Worm (Caenorhabditis elegans) whole organism, late embryonic: ENCODE results near the gene Y69E1A.1.
A peak's percentile ranks its signal among the peaks of the same experiment; 100 is the strongest.
"Not testable (repeated sequence)": the region's sequence is repeated elsewhere in the genome, so short reads cannot be mapped to it uniquely, and the experiment has no call there.

Experiments
- C08G9.2 ChIP-seq: sonication (generic microtip); optimal IDR thresholded peaks from 2 replicates; lab custom pipeline; 2016; ENCODE audit warnings: mild to moderate bottlenecking, missing genetic modification characterization, moderate library complexity, missing compliant biosample characterization
- K02D7.2 ChIP-seq: sonication (generic microtip); optimal IDR thresholded peaks from 2 replicates; lab custom pipeline; 2017; ENCODE audit warnings: mild to moderate bottlenecking, missing genetic modification characterization, missing compliant biosample characterization
- K09A11.1 ChIP-seq: sonication (generic microtip); optimal IDR thresholded peaks from 2 replicates; lab custom pipeline; 2017; ENCODE audit warnings: antibody characterized with exemption, mild to moderate bottlenecking, missing genetic modification characterization, missing compliant biosample characterization; ENCODE audit not compliant: insufficient read depth
- ceh-18 ChIP-seq: sonication (generic microtip); optimal IDR thresholded peaks from 2 replicates; lab custom pipeline; 2016; ENCODE audit warnings: missing genetic modification characterization, missing compliant biosample characterization
- ceh-19 ChIP-seq: fragments of 200-800 bp; sonication (Bioruptor generic); optimal IDR thresholded peaks from 2 replicates; lab custom pipeline; 2018; ENCODE audit warnings: mild to moderate bottlenecking, missing genetic modification characterization, missing compliant biosample characterization
- ceh-2 ChIP-seq: sonication (generic microtip); optimal IDR thresholded peaks from 2 replicates; lab custom pipeline; 2016; ENCODE audit warnings: missing genotype, missing genetic modification characterization, missing compliant biosample characterization
- ceh-22 ChIP-seq: sonication (generic microtip); optimal IDR thresholded peaks from 2 replicates; lab custom pipeline; 2017; ENCODE audit warnings: missing biosample characterization, missing genetic modification characterization
- ceh-30 ChIP-seq: fragments of 150-350 bp; optimal IDR thresholded peaks from 2 replicates; lab custom pipeline; 2014; ENCODE audit warnings: missing biosample characterization, missing genetic modification characterization
- ceh-31 ChIP-seq: sonication (generic microtip); optimal IDR thresholded peaks from 2 replicates; lab custom pipeline; 2016; ENCODE audit warnings: missing genetic modification characterization, missing compliant biosample characterization
- ceh-48 ChIP-seq: sonication (generic microtip); optimal IDR thresholded peaks from 2 replicates; lab custom pipeline; 2016; ENCODE audit warnings: missing genetic modification characterization, inconsistent platforms, missing compliant biosample characterization
- ceh-9 ChIP-seq: sonication (generic microtip); optimal IDR thresholded peaks from 2 replicates; lab custom pipeline; 2016; ENCODE audit warnings: mild to moderate bottlenecking, missing genetic modification characterization, inconsistent platforms, missing compliant biosample characterization
- elt-2 ChIP-seq: sonication (generic microtip); optimal IDR thresholded peaks from 2 replicates; lab custom pipeline; 2016; ENCODE audit warnings: missing genetic modification reagents, missing genetic modification characterization, missing compliant biosample characterization
- elt-4 ChIP-seq: sonication (generic microtip); optimal IDR thresholded peaks from 2 replicates; lab custom pipeline; 2016; ENCODE audit warnings: missing genetic modification characterization, missing compliant biosample characterization
- ets-4 ChIP-seq: sonication (generic microtip); optimal IDR thresholded peaks from 2 replicates; lab custom pipeline; 2016; ENCODE audit warnings: missing genetic modification characterization, missing compliant biosample characterization
- fax-1 ChIP-seq: sonication (generic microtip); optimal IDR thresholded peaks from 2 replicates; lab custom pipeline; 2016; ENCODE audit warnings: missing genotype, missing genetic modification characterization, missing compliant biosample characterization
- fkh-10 ChIP-seq: fragments of 150-350 bp; optimal IDR thresholded peaks from 2 replicates; lab custom pipeline; 2014; ENCODE audit warnings: missing biosample characterization, missing genetic modification reagents, missing genetic modification characterization
- gmeb-2 ChIP-seq: sonication (generic microtip); optimal IDR thresholded peaks from 2 replicates; lab custom pipeline; 2016; ENCODE audit warnings: missing genetic modification characterization, inconsistent platforms, missing compliant biosample characterization
- hlh-13 ChIP-seq: fragments of 200-800 bp; sonication (Bioruptor generic); optimal IDR thresholded peaks from 2 replicates; lab custom pipeline; 2018; ENCODE audit warnings: mild to moderate bottlenecking, missing genetic modification characterization, missing compliant biosample characterization
- hlh-15 ChIP-seq: sonication (generic microtip); optimal IDR thresholded peaks from 2 replicates; lab custom pipeline; 2016; ENCODE audit warnings: missing genetic modification characterization, missing compliant biosample characterization
- hlh-30 ChIP-seq: sonication (generic microtip); optimal IDR thresholded peaks from 2 replicates; lab custom pipeline; 2017; ENCODE audit warnings: antibody characterized with exemption, missing genetic modification characterization, missing compliant biosample characterization; ENCODE audit not compliant: insufficient read depth
- hlh-6 ChIP-seq: sonication (generic microtip); optimal IDR thresholded peaks from 2 replicates; lab custom pipeline; 2016; ENCODE audit warnings: missing genotype, missing genetic modification characterization, missing compliant biosample characterization
- hlh-8 ChIP-seq: sonication (generic microtip); optimal IDR thresholded peaks from 2 replicates; lab custom pipeline; 2016; ENCODE audit warnings: missing genotype, missing genetic modification characterization, missing compliant biosample characterization
- npax-4 ChIP-seq: sonication (generic microtip); optimal IDR thresholded peaks from 2 replicates; lab custom pipeline; 2016; ENCODE audit warnings: missing genetic modification characterization, missing compliant biosample characterization
- pag-3 ChIP-seq: sonication (generic microtip); optimal IDR thresholded peaks from 2 replicates; lab custom pipeline; 2016; ENCODE audit warnings: missing compliant biosample characterization, missing genetic modification characterization, borderline replicate concordance
- pat-9 ChIP-seq: fragments of 200-800 bp; sonication (Bioruptor generic); optimal IDR thresholded peaks from 2 replicates; lab custom pipeline; 2018; ENCODE audit warnings: mild to moderate bottlenecking, missing genetic modification characterization, moderate library complexity, missing compliant biosample characterization
- pha-4 ChIP-seq: fragments of 150-350 bp; optimal IDR thresholded peaks from 2 replicates; lab custom pipeline; 2018; ENCODE audit warnings: missing biosample characterization, missing genetic modification reagents, missing genetic modification characterization
- pros-1 ChIP-seq: fragments of 150-350 bp; optimal IDR thresholded peaks from 2 replicates; lab custom pipeline; 2014; ENCODE audit warnings: missing biosample characterization, missing genetic modification reagents, missing genetic modification characterization
- ref-2 ChIP-seq: sonication (generic microtip); optimal IDR thresholded peaks from 2 replicates; lab custom pipeline; 2016; ENCODE audit warnings: missing genetic modification characterization, missing compliant biosample characterization
- tbx-2 ChIP-seq: sonication (generic microtip); optimal IDR thresholded peaks from 2 replicates; lab custom pipeline; 2016; ENCODE audit warnings: missing genetic modification characterization, missing compliant biosample characterization
- unc-3 ChIP-seq, 2 experiments: fragments of 200-800 bp in 1 of 2; sonication (Bioruptor generic) in 1 of 2; sonication (generic microtip) in 1 of 2; conservative IDR thresholded peaks in 1 of 2; optimal IDR thresholded peaks in 1 of 2; 2 replicates each; pipeline versions ENCODE4 v1.3.6 to Lab custom; 2016 to 2022; ENCODE audit warnings: missing compliant biosample characterization in 2 of 2, missing genetic modification characterization in 2 of 2, missing genetic modification reagents in 1 of 2
- unc-55 ChIP-seq: sonication (generic microtip); optimal IDR thresholded peaks from 2 replicates; lab custom pipeline; 2017; ENCODE audit warnings: missing biosample characterization, missing genetic modification reagents, missing genetic modification characterization
- zip-5 ChIP-seq: sonication (generic microtip); optimal IDR thresholded peaks from 2 replicates; lab custom pipeline; 2016; ENCODE audit warnings: missing genetic modification characterization, missing compliant biosample characterization

Gene Y69E1A.1

ce11 chrIV:10970333-10970732, 21.6 kb upstream of the Y69E1A.1 start:
- TF ChIP-seq gmeb-2 (tag; lab: Kevin White, UChicago) (no peak), elt-2 (tag; lab: Kevin White, UChicago) (peak; percentile 82), K09A11.1 (tag; lab: Kevin White, UChicago) (no peak), hlh-13 (GFP tag; lab: Kevin White, UChicago) (no peak), ceh-30 (tag; lab: Kevin White, UChicago) (no peak)

ce11 chrIV:10966359-10966758, 17.7 kb upstream of the Y69E1A.1 start, which contains the start of the genes aqp-3 and Y69E1A.8:
Gene aqp-3 (minus strand): TSS chrIV:10966459.
Gene Y69E1A.8 (plus strand): TSS chrIV:10966604.
- no peak for TF ChIP-seq npax-4 (tag; lab: Kevin White, UChicago)
- no peak for TF ChIP-seq ceh-18 (tag; lab: Kevin White, UChicago)
- TF ChIP-seq pag-3 (tag; lab: Kevin White, UChicago) = no peak
- TF ChIP-seq unc-55 (GFP tag; lab: Kevin White, UChicago) = no peak
- TF ChIP-seq gmeb-2 (tag; lab: Kevin White, UChicago) = no peak
- no peak for TF ChIP-seq pat-9 (tag; lab: Kevin White, UChicago)
- TF ChIP-seq ceh-22 = no peak
- no peak for TF ChIP-seq ref-2 (tag; lab: Kevin White, UChicago)
- TF ChIP-seq K02D7.2 = no peak
- no peak for TF ChIP-seq ets-4
- TF ChIP-seq pha-4 = no peak
- TF ChIP-seq hlh-30 (tag; lab: Kevin White, UChicago) = no peak
- no peak for TF ChIP-seq pros-1 (tag; lab: Kevin White, UChicago)
- TF ChIP-seq C08G9.2 (tag; lab: Kevin White, UChicago) = no peak

ce11 chrIV:10964688-10965087, 16.0 kb upstream of the Y69E1A.1 start:
- no peak for TF ChIP-seq ceh-18 (tag; lab: Kevin White, UChicago)
- TF ChIP-seq npax-4 (tag; lab: Kevin White, UChicago) = no peak
- TF ChIP-seq hlh-6 (tag; lab: Kevin White, UChicago) = no peak
- TF ChIP-seq hlh-8 (tag; lab: Kevin White, UChicago) = no peak
- TF ChIP-seq ceh-19 = no peak

- TF ChIP-seq hlh-15 = no peak
- no peak for TF ChIP-seq zip-5 (tag; lab: Kevin White, UChicago)
Measured at ce11 chrIV:10958230-10958588, 9.5 kb upstream of the Y69E1A.1 start, which contains the start of gene sri-19. Gene sri-19 (plus strand): TSS chrIV:10958372.

ce11 chrIV:10957583-10958229, 9.0 kb upstream of the Y69E1A.1 start, which contains the start of gene Y69E1A.5:
Gene Y69E1A.5 (minus strand): TSS chrIV:10957655.
- no peak for TF ChIP-seq ceh-48 (tag; lab: Kevin White, UChicago)
- peak; percentile 14 for TF ChIP-seq unc-55 (GFP tag; lab: Kevin White, UChicago)
- no peak for TF ChIP-seq unc-3 (GFP tag; conservative IDR thresholded peaks at IDR 0.05; lab: Robert Waterston, UW)
- no peak for TF ChIP-seq unc-3 (tag; optimal IDR thresholded peaks at IDR 0.05; lab: Kevin White, UChicago)
- TF ChIP-seq tbx-2 = peak; percentile 22
- TF ChIP-seq, all 69 proteins: peak for 2

ce11 chrIV:10954955-10955354, 6.3 kb upstream of the Y69E1A.1 start, which contains the start of gene Y69E1A.4:
Gene Y69E1A.4 (plus strand): TSS chrIV:10955255.
- not testable (repeated sequence) for TF ChIP-seq hlh-30 (tag; lab: Kevin White, UChicago); hlh-6 (tag; lab: Kevin White, UChicago); hlh-15

ce11 chrIV:10951997-10952396, 3.3 kb upstream of the Y69E1A.1 start, which contains the start of gene Y69E1A.3:
Gene Y69E1A.3 (plus strand): TSS chrIV:10952297.
- TF ChIP-seq fkh-10 (GFP tag; lab: Kevin White, UChicago) = no peak
- TF ChIP-seq elt-2 (tag; lab: Kevin White, UChicago) = no peak
- no peak for TF ChIP-seq ceh-2 (tag; lab: Kevin White, UChicago)
- TF ChIP-seq fax-1 (tag; lab: Kevin White, UChicago) = no peak
- no peak for TF ChIP-seq tbx-2
- TF ChIP-seq ceh-31 (tag; lab: Kevin White, UChicago) = no peak
- no peak for TF ChIP-seq ceh-9 (tag; lab: Kevin White, UChicago)
- TF ChIP-seq ref-2 (tag; lab: Kevin White, UChicago) = no peak
- no peak for TF ChIP-seq ceh-22
- TF ChIP-seq elt-4 (tag; lab: Kevin White, UChicago) = no peak
- TF ChIP-seq, all 69 proteins: peak for 0
